Fruit fly (Drosophila melanogaster) whole organism, embryonic: Measurements from ENCODE around the gene Cpsf5.

ENCODE experiments used
- BEAF-32 ChIP-seq: fragments of 200-800 bp; sonication (Bioruptor generic); optimal IDR thresholded peaks from 3 replicates; lab custom pipeline; 2017; ENCODE audit warnings: missing biosample characterization, missing genetic modification characterization, mild to moderate bottlenecking, moderate library complexity, missing genetic modification reagents
- Bgb ChIP-seq: fragments of 200-800 bp; sonication (Bioruptor generic); IDR thresholded peaks from 2 replicates; pipeline ENCODE4 v1.3.6; 2022; ENCODE audit warnings: missing biosample characterization, missing genetic modification characterization; ENCODE audit not compliant: partially characterized antibody
- CG10209 ChIP-seq: fragments of 200-800 bp; sonication (Bioruptor generic); optimal IDR thresholded peaks from 3 replicates; lab custom pipeline; 2017; ENCODE audit warnings: missing biosample characterization, mild to moderate bottlenecking, missing genetic modification characterization, missing genetic modification reagents
- CG10959 ChIP-seq: fragments of 200-800 bp; sonication (Bioruptor generic); IDR thresholded peaks from 2 replicates; pipeline ENCODE4 v1.3.6; 2022; ENCODE audit warnings: missing biosample characterization, missing genetic modification characterization
- CG11723 ChIP-seq: fragments of 200-800 bp; sonication (Bioruptor generic); optimal IDR thresholded peaks from 2 replicates; lab custom pipeline; 2017; ENCODE audit warnings: missing biosample characterization, mild to moderate bottlenecking, missing genetic modification characterization
- CG12769 ChIP-seq: fragments of 200-800 bp; sonication (Bioruptor generic); optimal IDR thresholded peaks from 2 replicates; lab custom pipeline; 2019; ENCODE audit warnings: missing biosample characterization, mild to moderate bottlenecking, missing genetic modification characterization, moderate library complexity
- CG13123 ChIP-seq: fragments of 200-800 bp; sonication (Bioruptor generic); optimal IDR thresholded peaks from 2 replicates; lab custom pipeline; 2016; ENCODE audit warnings: missing biosample characterization, missing genetic modification characterization
- CG13287 ChIP-seq: fragments of 200-800 bp; sonication (Bioruptor generic); IDR thresholded peaks from 2 replicates; pipeline ENCODE4 v1.3.6; 2022; ENCODE audit warnings: missing biosample characterization, missing genetic modification characterization; ENCODE audit not compliant: partially characterized antibody
- CG14050 ChIP-seq: fragments of 200-800 bp; sonication (Bioruptor generic); IDR thresholded peaks from 3 replicates; pipeline ENCODE4 v1.3.6; 2022; ENCODE audit warnings: missing biosample characterization, missing genetic modification characterization
- CG1529 ChIP-seq: fragments of 200-800 bp; sonication (Bioruptor generic); optimal IDR thresholded peaks from 3 replicates; lab custom pipeline; 2018; ENCODE audit warnings: missing biosample characterization, missing genetic modification characterization
- CG15601 ChIP-seq: fragments of 200-800 bp; sonication (Bioruptor generic); optimal IDR thresholded peaks from 3 replicates; lab custom pipeline; 2019; ENCODE audit warnings: missing biosample characterization, mild to moderate bottlenecking, missing genetic modification characterization, moderate library complexity
- CG1603 ChIP-seq: fragments of 200-800 bp; sonication (Bioruptor generic); optimal IDR thresholded peaks from 2 replicates; lab custom pipeline; 2019; ENCODE audit warnings: missing biosample characterization, mild to moderate bottlenecking, missing genetic modification characterization, moderate library complexity
- CG17612 ChIP-seq: fragments of 200-800 bp; sonication (Bioruptor generic); IDR thresholded peaks from 2 replicates; pipeline ENCODE4 v1.3.6; 2022; ENCODE audit warnings: missing biosample characterization, missing genetic modification characterization
- CG17829 ChIP-seq: fragments of 200-800 bp; optimal IDR thresholded peaks from 2 replicates; lab custom pipeline; 2019; ENCODE audit warnings: missing biosample characterization, mild to moderate bottlenecking, missing genetic modification characterization, moderate library complexity
- CG18011 ChIP-seq: fragments of 200-800 bp; sonication (Bioruptor generic); optimal IDR thresholded peaks from 2 replicates; lab custom pipeline; 2017; ENCODE audit warnings: missing biosample characterization, missing genetic modification characterization, mild to moderate bottlenecking, moderate library complexity, missing genotype
- CG2875 ChIP-seq: fragments of 200-800 bp; sonication (Bioruptor generic); optimal IDR thresholded peaks from 2 replicates; lab custom pipeline; 2017; ENCODE audit warnings: missing biosample characterization, mild to moderate bottlenecking, missing genetic modification characterization, missing genetic modification reagents
- CG30403 ChIP-seq: fragments of 200-800 bp; sonication (Bioruptor generic); optimal IDR thresholded peaks from 3 replicates; lab custom pipeline; 2016; ENCODE audit warnings: missing biosample characterization, missing genetic modification characterization
- CG31388 ChIP-seq: fragments of 200-800 bp; sonication (Bioruptor generic); optimal IDR thresholded peaks from 2 replicates; lab custom pipeline; 2016; ENCODE audit warnings: missing biosample characterization, missing genetic modification characterization
- CG32767 ChIP-seq: fragments of 200-800 bp; sonication (Bioruptor generic); IDR thresholded peaks from 2 replicates; pipeline ENCODE4 v1.3.6; 2022; ENCODE audit warnings: missing biosample characterization, missing genetic modification characterization
- CG3838 ChIP-seq: fragments of 200-800 bp; sonication (Bioruptor generic); optimal IDR thresholded peaks from 3 replicates; lab custom pipeline; 2016; ENCODE audit warnings: missing biosample characterization, missing genetic modification characterization
- CG4404 ChIP-seq: fragments of 200-800 bp; sonication (Bioruptor generic); IDR thresholded peaks from 2 replicates; pipeline ENCODE4 v1.3.6; 2022; ENCODE audit warnings: missing biosample characterization, missing genetic modification characterization
- CG4820 ChIP-seq: fragments of 200-800 bp; sonication (Bioruptor generic); optimal IDR thresholded peaks from 3 replicates; lab custom pipeline; 2016; ENCODE audit warnings: missing biosample characterization, missing genetic modification characterization
- CG8478 ChIP-seq: fragments of >200 bp; optimal IDR thresholded peaks from 2 replicates; lab custom pipeline; 2018
- CG8924 ChIP-seq: fragments of 200-800 bp; optimal IDR thresholded peaks from 3 replicates; lab custom pipeline; 2019; ENCODE audit warnings: missing biosample characterization, mild to moderate bottlenecking, missing genetic modification characterization, moderate library complexity
- CG9876 ChIP-seq: fragments of 200-800 bp; sonication (Bioruptor generic); optimal IDR thresholded peaks from 2 replicates; lab custom pipeline; 2016; ENCODE audit warnings: missing biosample characterization, missing genetic modification characterization
- CoRest ChIP-seq: fragments of 200-800 bp; sonication (Bioruptor generic); optimal IDR thresholded peaks from 3 replicates; lab custom pipeline; 2018; ENCODE audit warnings: missing biosample characterization, mild to moderate bottlenecking, missing genetic modification characterization, moderate library complexity
- D19B ChIP-seq: fragments of 200-800 bp; sonication (Bioruptor generic); optimal IDR thresholded peaks from 2 replicates; lab custom pipeline; 2017; ENCODE audit warnings: missing biosample characterization, mild to moderate bottlenecking, missing genetic modification characterization
- Dbx ChIP-seq: fragments of 200-800 bp; sonication (Bioruptor generic); IDR thresholded peaks from 3 replicates; pipeline ENCODE4 v1.3.6; 2022; ENCODE audit warnings: missing biosample characterization, missing genetic modification characterization
- Dip3 ChIP-seq: fragments of 200-800 bp; sonication (Bioruptor generic); optimal IDR thresholded peaks from 3 replicates; lab custom pipeline; 2016; ENCODE audit warnings: missing biosample characterization, missing genetic modification characterization
- Doc2 ChIP-seq: fragments of 200-800 bp; sonication (Bioruptor generic); IDR thresholded peaks from 2 replicates; pipeline ENCODE4 v1.3.6; 2022; ENCODE audit warnings: missing biosample characterization, missing genetic modification characterization
- ERR ChIP-seq: fragments of 200-800 bp; sonication (Bioruptor generic); optimal IDR thresholded peaks from 2 replicates; lab custom pipeline; 2016; ENCODE audit warnings: missing biosample characterization, missing genetic modification characterization
- Elba2 ChIP-seq: fragments of 200-800 bp; sonication (Bioruptor generic); optimal IDR thresholded peaks from 3 replicates; lab custom pipeline; 2016; ENCODE audit warnings: missing biosample characterization, missing genetic modification characterization
- Ets65A ChIP-seq: fragments of 200-800 bp; sonication (Bioruptor generic); peaks from one replicate; lab custom pipeline; 2016; ENCODE audit warnings: missing biosample characterization, missing genetic modification characterization
- Fer1 ChIP-seq: fragments of 200-800 bp; sonication (Bioruptor generic); optimal IDR thresholded peaks from 2 replicates; lab custom pipeline; 2017; ENCODE audit warnings: missing biosample characterization, mild to moderate bottlenecking, missing genetic modification characterization
- Hand ChIP-seq: fragments of 200-800 bp; sonication (Bioruptor generic); optimal IDR thresholded peaks from 2 replicates; lab custom pipeline; 2017; ENCODE audit warnings: mild to moderate bottlenecking, missing biosample characterization, missing genetic modification reagents, missing genetic modification characterization
- Hmr ChIP-seq: fragments of 200-800 bp; sonication (Bioruptor generic); optimal IDR thresholded peaks from 3 replicates; lab custom pipeline; 2017; ENCODE audit warnings: mild to moderate bottlenecking, missing biosample characterization, missing genetic modification reagents, missing genetic modification characterization
- Tbp ChIP-seq: fragments of >200 bp; optimal IDR thresholded peaks from 2 replicates; lab custom pipeline; 2018; ENCODE audit warnings: missing biosample characterization, missing genetic modification characterization
- ap ChIP-seq: fragments of 200-800 bp; sonication (Bioruptor generic); IDR thresholded peaks from 2 replicates; pipeline ENCODE4 v1.3.6; 2022; ENCODE audit warnings: missing biosample characterization, missing genetic modification characterization
- cato ChIP-seq: fragments of 200-800 bp; sonication (Bioruptor generic); optimal IDR thresholded peaks from 2 replicates; lab custom pipeline; 2016; ENCODE audit warnings: missing biosample characterization, missing genetic modification characterization, borderline replicate concordance
- caup ChIP-seq: fragments of 200-800 bp; sonication (Bioruptor generic); optimal IDR thresholded peaks from 3 replicates; lab custom pipeline; 2017; ENCODE audit warnings: missing biosample characterization, mild to moderate bottlenecking, missing genetic modification characterization, moderate library complexity; ENCODE audit not compliant: severe bottlenecking
- croc ChIP-seq: fragments of 200-800 bp; sonication (Bioruptor generic); conservative IDR thresholded peaks from 3 replicates; pipeline ENCODE4 v1.3.6; 2022; ENCODE audit warnings: missing biosample characterization, missing genetic modification characterization
- dmrt11E ChIP-seq: fragments of 200-800 bp; sonication (Bioruptor generic); optimal IDR thresholded peaks from 3 replicates; lab custom pipeline; 2018; ENCODE audit warnings: missing biosample characterization, mild to moderate bottlenecking, missing genetic modification characterization, moderate library complexity
- gfzf ChIP-seq: fragments of 200-800 bp; sonication (Bioruptor generic); optimal IDR thresholded peaks from 2 replicates; lab custom pipeline; 2016; ENCODE audit warnings: missing biosample characterization, mild to moderate bottlenecking, missing genetic modification characterization, moderate library complexity
- inv ChIP-seq: fragments of 200-800 bp; sonication (Bioruptor generic); IDR thresholded peaks from 2 replicates; pipeline ENCODE4 v1.3.6; 2022; ENCODE audit warnings: missing biosample characterization, missing genetic modification characterization; ENCODE audit not compliant: partially characterized antibody
- jigr1 ChIP-seq: fragments of 200-800 bp; sonication (Bioruptor generic); IDR thresholded peaks from 3 replicates; pipeline ENCODE4 v1.3.6; 2022; ENCODE audit warnings: missing biosample characterization, missing genetic modification characterization
- maf-S ChIP-seq: fragments of 200-800 bp; sonication (Bioruptor generic); optimal IDR thresholded peaks from 2 replicates; lab custom pipeline; 2016; ENCODE audit warnings: missing biosample characterization, missing genetic modification characterization
- nau ChIP-seq: fragments of 200-800 bp; sonication (Bioruptor generic); optimal IDR thresholded peaks from 3 replicates; lab custom pipeline; 2017; ENCODE audit warnings: missing biosample characterization, mild to moderate bottlenecking, missing genetic modification characterization, missing genetic modification reagents
- nerfin-1 ChIP-seq: fragments of 200-800 bp; sonication (Bioruptor generic); optimal IDR thresholded peaks from 3 replicates; lab custom pipeline; 2019; ENCODE audit warnings: missing biosample characterization, mild to moderate bottlenecking, missing genetic modification characterization, moderate library complexity
- ro ChIP-seq: fragments of 200-800 bp; sonication (Bioruptor generic); IDR thresholded peaks from 2 replicates; pipeline ENCODE4 v1.3.6; 2022; ENCODE audit warnings: missing biosample characterization, missing genetic modification characterization

Gene Cpsf5

DNA sequence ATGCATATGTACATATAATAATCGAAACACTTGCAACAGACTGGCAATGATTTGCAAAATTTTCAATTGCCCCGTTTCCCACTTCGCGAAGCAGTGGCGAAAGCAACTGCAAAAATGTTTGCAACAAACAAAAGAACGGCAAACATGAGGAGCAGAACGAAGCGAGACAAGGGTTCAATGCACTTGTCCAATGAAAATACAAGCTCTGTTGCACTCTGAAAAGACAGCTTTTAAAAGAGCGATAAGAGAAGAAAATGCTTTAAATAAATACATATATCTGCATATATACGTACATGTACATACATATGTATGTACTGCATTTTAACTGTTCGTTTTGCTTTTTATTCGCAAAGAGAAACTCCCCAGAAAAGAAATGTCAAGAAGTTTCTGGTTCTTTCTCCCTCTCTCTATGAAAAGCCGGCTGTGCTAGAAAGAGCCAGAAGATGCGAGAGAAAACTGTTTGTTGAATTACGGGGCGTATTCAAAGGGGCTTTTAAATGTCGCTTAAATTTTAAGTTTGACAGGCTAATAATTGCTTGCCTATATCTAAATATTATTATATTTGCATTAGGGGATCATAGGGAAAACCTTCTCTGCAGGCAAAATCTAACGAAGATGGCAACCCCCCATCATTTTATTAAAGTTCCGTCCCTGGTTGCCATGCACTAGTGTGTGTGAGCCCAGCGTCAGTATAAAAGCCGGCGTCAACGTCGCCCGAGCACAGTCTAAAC, 27.3 kb upstream of the Cpsf5 start, which contains the start of gene Hsp27 (continued):
- peak; percentile 91 for TF ChIP-seq maf-S
- TF ChIP-seq CG9876 (GFP tag; lab: Kevin White, UChicago): peak; percentile 55
- TF ChIP-seq Ets65A (GFP tag; lab: Kevin White, UChicago): peak; percentile 98
- peak; percentile 99 for TF ChIP-seq CG2875 (GFP tag; lab: Kevin White, UChicago)
- TF ChIP-seq CG13287 (GFP tag; lab: Robert Waterston, UW): no peak; the same call in 1 of the 2 replicates
- peak; percentile 98 for TF ChIP-seq croc
- TF ChIP-seq CG4404 (GFP tag; lab: Robert Waterston, UW): peak; percentile 99
- peak; percentile 89 for TF ChIP-seq CG18011 (GFP tag; lab: Kevin White, UChicago)
- TF ChIP-seq Bgb (GFP tag; lab: Robert Waterston, UW): no peak
- TF ChIP-seq CG1603: peak; percentile 96
- peak; percentile 98 for TF ChIP-seq CG1529 (GFP tag; lab: Kevin White, UChicago)
- TF ChIP-seq Hmr (GFP tag; lab: Kevin White, UChicago): peak; percentile 98
- TF ChIP-seq CG31388 (GFP tag; lab: Kevin White, UChicago): peak; percentile 96
- TF ChIP-seq CG12769 (tag; lab: Kevin White, UChicago): peak; percentile 92
- peak; percentile 93 for TF ChIP-seq Dip3 (GFP tag; lab: Kevin White, UChicago)
- TF ChIP-seq Tbp: no peak
- peak; percentile 98 for TF ChIP-seq CG10209 (GFP tag; lab: Kevin White, UChicago)
- peak; percentile 97 for TF ChIP-seq CoRest (tag; lab: Kevin White, UChicago)
- TF ChIP-seq cato (GFP tag; lab: Kevin White, UChicago): peak; percentile 97
- TF ChIP-seq Elba2 (GFP tag; lab: Kevin White, UChicago): peak; percentile 50
- TF ChIP-seq CG32767: peak; percentile 97
- peak; percentile 99 for TF ChIP-seq CG30403
- peak; percentile 97 for TF ChIP-seq Dbx (GFP tag; lab: Robert Waterston, UW)
- TF ChIP-seq caup (GFP tag; lab: Kevin White, UChicago): peak; percentile 95
- TF ChIP-seq CG8478 (lab: Kevin White, UChicago): peak; percentile 27
- peak; percentile 96 for TF ChIP-seq nerfin-1 (tag; lab: Kevin White, UChicago)
- peak; percentile 97 for TF ChIP-seq CG14050 (GFP tag; lab: Robert Waterston, UW)
- peak; percentile 92 for TF ChIP-seq Hand (GFP tag; lab: Kevin White, UChicago)
- peak; percentile 87 for TF ChIP-seq CG3838 (GFP tag; lab: Kevin White, UChicago)
- TF ChIP-seq gfzf (GFP tag; lab: Kevin White, UChicago): no peak
- peak; percentile 95 for TF ChIP-seq CG10959 (GFP tag; lab: Robert Waterston, UW)
- TF ChIP-seq jigr1 (GFP tag; lab: Robert Waterston, UW): peak; percentile 98
- TF ChIP-seq CG8924: peak; percentile 98
- TF ChIP-seq D19B (GFP tag; lab: Kevin White, UChicago): peak; percentile 90
- peak; percentile 99 for TF ChIP-seq nau (GFP tag; lab: Kevin White, UChicago)
- TF ChIP-seq ro (GFP tag; lab: Robert Waterston, UW): peak; percentile 96
- TF ChIP-seq dmrt11E (tag; lab: Kevin White, UChicago): peak; percentile 95
- peak; percentile 95 for TF ChIP-seq CG13123
- TF ChIP-seq ERR: peak; percentile 89
- TF ChIP-seq CG17829 (tag; lab: Kevin White, UChicago): peak; percentile 98
- TF ChIP-seq Doc2 (GFP tag; lab: Robert Waterston, UW): peak; percentile 93
- peak; percentile 97 for TF ChIP-seq Fer1 (GFP tag; lab: Kevin White, UChicago)
- no peak for TF ChIP-seq inv (GFP tag; lab: Robert Waterston, UW)
- TF ChIP-seq ap (GFP tag; lab: Robert Waterston, UW): peak; percentile 95
- TF ChIP-seq CG11723: peak; percentile 96
- peak; percentile 96 for TF ChIP-seq CG15601 (tag; lab: Kevin White, UChicago)
- TF ChIP-seq CG17612 (GFP tag; lab: Robert Waterston, UW): peak; percentile 96
- TF ChIP-seq CG4820: peak; percentile 98
- peak; percentile 8 for TF ChIP-seq BEAF-32
